Fruit fly (Drosophila melanogaster) whole organism, adult: ENCODE results near the gene teq.

ENCODE experiments used
- CG11617 ChIP-seq: fragments of 200-800 bp; sonication (Bioruptor generic); optimal IDR thresholded peaks from 2 replicates; lab custom pipeline; 2017; ENCODE audit warnings: mild to moderate bottlenecking, missing biosample characterization, missing genetic modification reagents, missing genetic modification characterization
- CG12768 ChIP-seq: fragments of 200-800 bp; sonication (Bioruptor generic); optimal IDR thresholded peaks from 2 replicates; lab custom pipeline; 2017; ENCODE audit warnings: missing biosample characterization, missing genetic modification characterization, mild to moderate bottlenecking, moderate library complexity, missing genetic modification reagents
- CG1620 ChIP-seq: fragments of 200-800 bp; sonication (Bioruptor generic); optimal IDR thresholded peaks from 2 replicates; lab custom pipeline; 2016; ENCODE audit warnings: missing biosample characterization, missing genetic modification characterization
- CG33017 ChIP-seq: fragments of 200-800 bp; sonication (Bioruptor generic); optimal IDR thresholded peaks from 2 replicates; lab custom pipeline; 2018; ENCODE audit warnings: missing biosample characterization, mild to moderate bottlenecking, missing genetic modification characterization, moderate library complexity
- CG7101 ChIP-seq: fragments of 200-800 bp; sonication (Bioruptor generic); optimal IDR thresholded peaks from 2 replicates; lab custom pipeline; 2018; ENCODE audit warnings: missing biosample characterization, mild to moderate bottlenecking, missing genetic modification characterization, moderate library complexity
- Crg-1 ChIP-seq: fragments of 200-800 bp; sonication (Bioruptor generic); optimal IDR thresholded peaks from 2 replicates; lab custom pipeline; 2016; ENCODE audit warnings: missing biosample characterization, missing genetic modification characterization
- Mnt ChIP-seq: fragments of 200-800 bp; sonication (Bioruptor generic); optimal IDR thresholded peaks from 2 replicates; lab custom pipeline; 2016; ENCODE audit warnings: missing biosample characterization, mild to moderate bottlenecking, missing genetic modification characterization
- bab1 ChIP-seq: fragments of 200-800 bp; sonication (Bioruptor generic); optimal IDR thresholded peaks from 3 replicates; lab custom pipeline; 2019; ENCODE audit warnings: missing biosample characterization, mild to moderate bottlenecking, missing genetic modification characterization, moderate library complexity
- cic ChIP-seq: fragments of 200-800 bp; sonication (Bioruptor generic); optimal IDR thresholded peaks from 2 replicates; lab custom pipeline; 2017; ENCODE audit warnings: missing biosample characterization, mild to moderate bottlenecking, missing genetic modification characterization, moderate library complexity
- cnc ChIP-seq, 2 experiments: fragments of >200 bp; optimal IDR thresholded peaks; 2 replicates each; lab custom pipeline; 2017
- kay ChIP-seq: fragments of 200-800 bp; sonication (Bioruptor generic); peaks from one replicate; lab custom pipeline; 2016; ENCODE audit warnings: missing biosample characterization, missing genetic modification characterization, borderline replicate concordance
- ovo ChIP-seq: fragments of 200-800 bp; sonication (Bioruptor generic); optimal IDR thresholded peaks from 2 replicates; lab custom pipeline; 2016; ENCODE audit warnings: missing biosample characterization, missing genetic modification characterization
- pad ChIP-seq: fragments of 200-800 bp; sonication (Bioruptor generic); optimal IDR thresholded peaks from 3 replicates; lab custom pipeline; 2017; ENCODE audit warnings: missing biosample characterization, missing genetic modification characterization, mild to moderate bottlenecking, moderate library complexity, missing genetic modification reagents
- tj ChIP-seq: fragments of 200-800 bp; sonication (Bioruptor generic); optimal IDR thresholded peaks from 3 replicates; lab custom pipeline; 2017; ENCODE audit warnings: missing biosample characterization, mild to moderate bottlenecking, missing genetic modification characterization, moderate library complexity

dm6 chr3L:9054239-9054638 is 20.2 kb upstream of the teq start:
- TF ChIP-seq kay (GFP tag; lab: Kevin White, UChicago) (no peak), ovo (GFP tag; lab: Kevin White, UChicago) (no peak), cic (GFP tag; lab: Kevin White, UChicago) (no peak), bab1 (GFP tag; lab: Kevin White, UChicago) (no peak), cnc (optimal IDR thresholded peaks at IDR 0.05; lab: Kevin White, UChicago) (no peak), Mnt (GFP tag; lab: Kevin White, UChicago) (no peak), CG1620 (no peak), CG11617 (GFP tag; lab: Kevin White, UChicago) (no peak), CG33017 (tag; lab: Kevin White, UChicago) (no peak), CG7101 (no peak), CG12768 (GFP tag; lab: Kevin White, UChicago) (no peak), Crg-1 (GFP tag; lab: Kevin White, UChicago) (no peak), pad (GFP tag; lab: Kevin White, UChicago) (no peak), tj (GFP tag; lab: Kevin White, UChicago) (no peak)
